Fruit fly (Drosophila melanogaster) whole organism, embryonic: ENCODE data around the gene CG17841.

ENCODE experiments used
- Asciz ChIP-seq: fragments of 200-800 bp; sonication (Bioruptor generic); optimal IDR thresholded peaks from 2 replicates; lab custom pipeline; 2017; ENCODE audit warnings: missing biosample characterization, mild to moderate bottlenecking, missing genetic modification characterization, missing genetic modification reagents
- Atf6 ChIP-seq: fragments of 200-800 bp; sonication (Bioruptor generic); IDR thresholded peaks from 2 replicates; pipeline ENCODE4 v1.3.6; 2022; ENCODE audit warnings: missing biosample characterization, missing genetic modification characterization
- B-H2 ChIP-seq: fragments of 200-800 bp; sonication (Bioruptor generic); optimal IDR thresholded peaks from 2 replicates; lab custom pipeline; 2018; ENCODE audit warnings: missing biosample characterization, mild to moderate bottlenecking, missing genetic modification characterization
- Blimp-1 ChIP-seq: fragments of 200-800 bp; sonication (Bioruptor generic); optimal IDR thresholded peaks from 3 replicates; lab custom pipeline; 2018; ENCODE audit warnings: missing biosample characterization, missing genetic modification characterization, mild to moderate bottlenecking, moderate library complexity, missing genetic modification reagents
- CG10209 ChIP-seq: fragments of 200-800 bp; sonication (Bioruptor generic); optimal IDR thresholded peaks from 3 replicates; lab custom pipeline; 2017; ENCODE audit warnings: missing biosample characterization, mild to moderate bottlenecking, missing genetic modification characterization, missing genetic modification reagents
- CG10366 ChIP-seq: fragments of 200-800 bp; sonication (Bioruptor generic); IDR thresholded peaks from 2 replicates; pipeline ENCODE4 v1.3.6; 2022; ENCODE audit warnings: missing biosample characterization, missing genetic modification characterization
- CG10462 ChIP-seq: fragments of 200-800 bp; sonication (Bioruptor generic); optimal IDR thresholded peaks from 2 replicates; lab custom pipeline; 2016; ENCODE audit warnings: missing biosample characterization, missing genetic modification characterization
- CG12299 ChIP-seq: fragments of 200-800 bp; sonication (Bioruptor generic); optimal IDR thresholded peaks from 2 replicates; lab custom pipeline; 2018; ENCODE audit warnings: missing biosample characterization, mild to moderate bottlenecking, missing genetic modification characterization
- CG15479 ChIP-seq: fragments of 200-800 bp; sonication (Bioruptor generic); optimal IDR thresholded peaks from 3 replicates; lab custom pipeline; 2019; ENCODE audit warnings: missing biosample characterization, mild to moderate bottlenecking, missing genetic modification characterization, moderate library complexity
- CG15514 ChIP-seq: fragments of 200-800 bp; sonication (Bioruptor generic); optimal IDR thresholded peaks from 3 replicates; lab custom pipeline; 2017; ENCODE audit warnings: missing biosample characterization, missing genetic modification characterization, mild to moderate bottlenecking, moderate library complexity, missing genetic modification reagents
- CG16863 ChIP-seq: fragments of 200-800 bp; sonication (Bioruptor generic); optimal IDR thresholded peaks from 3 replicates; lab custom pipeline; 2016; ENCODE audit warnings: missing biosample characterization, missing genetic modification characterization
- CG2120 ChIP-seq: fragments of 200-800 bp; sonication (Bioruptor generic); optimal IDR thresholded peaks from 3 replicates; lab custom pipeline; 2016; ENCODE audit warnings: missing biosample characterization, missing genetic modification characterization
- CG2678 ChIP-seq: fragments of 200-800 bp; sonication (Bioruptor generic); optimal IDR thresholded peaks from 3 replicates; lab custom pipeline; 2019; ENCODE audit warnings: missing biosample characterization, mild to moderate bottlenecking, missing genetic modification characterization, moderate library complexity
- CG2712 ChIP-seq: fragments of 200-800 bp; optimal IDR thresholded peaks from 3 replicates; lab custom pipeline; 2019; ENCODE audit warnings: missing biosample characterization, mild to moderate bottlenecking, missing genetic modification characterization, moderate library complexity
- CG2889 ChIP-seq: fragments of 200-800 bp; sonication (Bioruptor generic); IDR thresholded peaks from 3 replicates; pipeline ENCODE4 v1.3.6; 2022; ENCODE audit warnings: missing biosample characterization, missing genetic modification characterization
- CG3281 ChIP-seq: fragments of 200-800 bp; sonication (Bioruptor generic); optimal IDR thresholded peaks from 3 replicates; lab custom pipeline; 2017; ENCODE audit warnings: missing biosample characterization, mild to moderate bottlenecking, missing genetic modification characterization
- CG4282 ChIP-seq: fragments of 200-800 bp; sonication (Bioruptor generic); optimal IDR thresholded peaks from 2 replicates; lab custom pipeline; 2016; ENCODE audit warnings: missing biosample characterization, missing genetic modification characterization
- CG4424 ChIP-seq: fragments of 200-800 bp; sonication (Bioruptor generic); optimal IDR thresholded peaks from 3 replicates; lab custom pipeline; 2016; ENCODE audit warnings: missing biosample characterization, missing genetic modification characterization
- CHES-1-like ChIP-seq: fragments of 200-800 bp; sonication (Bioruptor generic); optimal IDR thresholded peaks from 2 replicates; lab custom pipeline; 2016; ENCODE audit warnings: missing biosample characterization, missing genetic modification characterization
- Dp ChIP-seq: fragments of 200-800 bp; sonication (Bioruptor generic); optimal IDR thresholded peaks from 2 replicates; lab custom pipeline; 2018; ENCODE audit warnings: missing biosample characterization, mild to moderate bottlenecking, missing genetic modification characterization, moderate library complexity
- Fer1 ChIP-seq: fragments of 200-800 bp; sonication (Bioruptor generic); optimal IDR thresholded peaks from 2 replicates; lab custom pipeline; 2017; ENCODE audit warnings: missing biosample characterization, mild to moderate bottlenecking, missing genetic modification characterization
- H15 ChIP-seq: fragments of 200-800 bp; sonication (Bioruptor generic); IDR thresholded peaks from 3 replicates; pipeline ENCODE4 v1.3.6; 2022; ENCODE audit warnings: missing biosample characterization, missing genetic modification characterization
- Hmr ChIP-seq: fragments of 200-800 bp; sonication (Bioruptor generic); optimal IDR thresholded peaks from 3 replicates; lab custom pipeline; 2017; ENCODE audit warnings: mild to moderate bottlenecking, missing biosample characterization, missing genetic modification reagents, missing genetic modification characterization
- Hr51 ChIP-seq, 2 experiments: fragments of 200-800 bp; sonication (Bioruptor generic); optimal IDR thresholded peaks; 2 replicates in 1 of 2; 3 replicates in 1 of 2; lab custom pipeline; 2016 to 2018; ENCODE audit warnings: missing biosample characterization in 2 of 2, missing genetic modification characterization in 2 of 2, mild to moderate bottlenecking in 1 of 2, moderate library complexity in 1 of 2
- Med ChIP-seq: fragments of 200-800 bp; sonication (Bioruptor generic); peaks from one replicate; lab custom pipeline; 2016; ENCODE audit warnings: missing biosample characterization, missing genetic modification characterization, mild to moderate bottlenecking, inconsistent platforms, moderate library complexity
- Meics ChIP-seq: fragments of 200-800 bp; sonication (Bioruptor generic); optimal IDR thresholded peaks from 2 replicates; lab custom pipeline; 2017; ENCODE audit warnings: missing biosample characterization, mild to moderate bottlenecking, missing genetic modification characterization
- Mrtf ChIP-seq: fragments of 200-800 bp; sonication (Bioruptor generic); IDR thresholded peaks from 3 replicates; pipeline ENCODE4 v1.3.6; 2022; ENCODE audit warnings: missing biosample characterization, missing genetic modification characterization
- Myb ChIP-seq: fragments of 200-800 bp; sonication (Bioruptor generic); optimal IDR thresholded peaks from 2 replicates; lab custom pipeline; 2016; ENCODE audit warnings: missing biosample characterization, missing genetic modification characterization
- Pdp1 ChIP-seq, 2 experiments: fragments of 200-800 bp; sonication (Bioruptor generic); optimal IDR thresholded peaks; 3 replicates each; lab custom pipeline; 2016; ENCODE audit warnings: missing biosample characterization in 2 of 2, missing genetic modification characterization in 2 of 2, mild to moderate bottlenecking in 1 of 2, moderate library complexity in 1 of 2
- Six4 ChIP-seq: fragments of 200-800 bp; sonication (Bioruptor generic); optimal IDR thresholded peaks from 2 replicates; lab custom pipeline; 2016; ENCODE audit warnings: missing biosample characterization, missing genetic modification characterization
- Sox100B ChIP-seq: fragments of 200-800 bp; sonication (Bioruptor generic); optimal IDR thresholded peaks from 3 replicates; lab custom pipeline; 2018; ENCODE audit warnings: missing biosample characterization, mild to moderate bottlenecking, missing genetic modification characterization
- Ssrp ChIP-seq: fragments of 200-800 bp; sonication (Bioruptor generic); optimal IDR thresholded peaks from 2 replicates; lab custom pipeline; 2018; ENCODE audit warnings: missing biosample characterization, mild to moderate bottlenecking, missing genetic modification characterization, moderate library complexity
- Xrp1 ChIP-seq: fragments of 200-800 bp; sonication (Bioruptor generic); IDR thresholded peaks from 2 replicates; pipeline ENCODE4 v1.3.6; 2022; ENCODE audit warnings: missing biosample characterization, missing genetic modification characterization
- ab ChIP-seq: fragments of 200-800 bp; sonication (Bioruptor generic); optimal IDR thresholded peaks from 2 replicates; lab custom pipeline; 2016; ENCODE audit warnings: missing biosample characterization, missing genetic modification characterization
- ara ChIP-seq: fragments of 200-800 bp; sonication (Bioruptor generic); IDR thresholded peaks from 2 replicates; pipeline ENCODE4 v1.3.6; 2022; ENCODE audit warnings: missing biosample characterization, missing genetic modification characterization
- bbx ChIP-seq: fragments of 200-800 bp; sonication (Bioruptor generic); IDR thresholded peaks from 2 replicates; pipeline ENCODE4 v1.3.6; 2022; ENCODE audit warnings: missing biosample characterization, missing genetic modification characterization; ENCODE audit not compliant: partially characterized antibody
- disco-r ChIP-seq: fragments of 200-800 bp; sonication (Bioruptor generic); optimal IDR thresholded peaks from 2 replicates; lab custom pipeline; 2016; ENCODE audit warnings: missing biosample characterization, missing genetic modification characterization
- emc ChIP-seq: fragments of 200-800 bp; sonication (Bioruptor generic); optimal IDR thresholded peaks from 2 replicates; lab custom pipeline; 2016; ENCODE audit warnings: missing biosample characterization, missing genetic modification characterization
- gem ChIP-seq: fragments of 200-800 bp; sonication (Bioruptor generic); optimal IDR thresholded peaks from 2 replicates; lab custom pipeline; 2019; ENCODE audit warnings: missing biosample characterization, mild to moderate bottlenecking, missing genetic modification characterization, moderate library complexity
- grau ChIP-seq: fragments of 200-800 bp; optimal IDR thresholded peaks from 3 replicates; lab custom pipeline; 2019; ENCODE audit warnings: missing biosample characterization, mild to moderate bottlenecking, missing genetic modification characterization, moderate library complexity
- grn ChIP-seq: fragments of 200-800 bp; sonication (Bioruptor generic); optimal IDR thresholded peaks from 3 replicates; lab custom pipeline; 2017; ENCODE audit warnings: missing biosample characterization, missing genetic modification characterization
- hbn ChIP-seq: fragments of 200-800 bp; sonication (Bioruptor generic); IDR thresholded peaks from 2 replicates; pipeline ENCODE4 v1.3.6; 2022; ENCODE audit warnings: missing biosample characterization, missing genetic modification characterization; ENCODE audit not compliant: partially characterized antibody
- hkb ChIP-seq, 2 experiments: fragments of 200-800 bp in 1 of 2; fragments of >200 bp in 1 of 2; sonication (Bioruptor generic) in 1 of 2; IDR thresholded peaks in 1 of 2; optimal IDR thresholded peaks in 1 of 2; 2 replicates each; pipeline versions ENCODE4 v1.3.6 to Lab custom; 2017 to 2022; ENCODE audit warnings: missing biosample characterization in 1 of 2, missing genetic modification characterization in 1 of 2
- jigr1 ChIP-seq: fragments of 200-800 bp; sonication (Bioruptor generic); IDR thresholded peaks from 3 replicates; pipeline ENCODE4 v1.3.6; 2022; ENCODE audit warnings: missing biosample characterization, missing genetic modification characterization
- sens ChIP-seq: fragments of 200-800 bp; sonication (Bioruptor generic); peaks from one replicate; lab custom pipeline; 2016; ENCODE audit warnings: missing biosample characterization, missing genetic modification characterization
- sug ChIP-seq: fragments of 200-800 bp; optimal IDR thresholded peaks from 2 replicates; lab custom pipeline; 2019; ENCODE audit warnings: missing biosample characterization, mild to moderate bottlenecking, missing genetic modification characterization, moderate library complexity
- unc-4 ChIP-seq: fragments of 200-800 bp; sonication (Bioruptor generic); IDR thresholded peaks from 2 replicates; pipeline ENCODE4 v1.3.6; 2022; ENCODE audit warnings: missing biosample characterization, missing genetic modification characterization; ENCODE audit not compliant: partially characterized antibody

Gene CG17841

DNA sequence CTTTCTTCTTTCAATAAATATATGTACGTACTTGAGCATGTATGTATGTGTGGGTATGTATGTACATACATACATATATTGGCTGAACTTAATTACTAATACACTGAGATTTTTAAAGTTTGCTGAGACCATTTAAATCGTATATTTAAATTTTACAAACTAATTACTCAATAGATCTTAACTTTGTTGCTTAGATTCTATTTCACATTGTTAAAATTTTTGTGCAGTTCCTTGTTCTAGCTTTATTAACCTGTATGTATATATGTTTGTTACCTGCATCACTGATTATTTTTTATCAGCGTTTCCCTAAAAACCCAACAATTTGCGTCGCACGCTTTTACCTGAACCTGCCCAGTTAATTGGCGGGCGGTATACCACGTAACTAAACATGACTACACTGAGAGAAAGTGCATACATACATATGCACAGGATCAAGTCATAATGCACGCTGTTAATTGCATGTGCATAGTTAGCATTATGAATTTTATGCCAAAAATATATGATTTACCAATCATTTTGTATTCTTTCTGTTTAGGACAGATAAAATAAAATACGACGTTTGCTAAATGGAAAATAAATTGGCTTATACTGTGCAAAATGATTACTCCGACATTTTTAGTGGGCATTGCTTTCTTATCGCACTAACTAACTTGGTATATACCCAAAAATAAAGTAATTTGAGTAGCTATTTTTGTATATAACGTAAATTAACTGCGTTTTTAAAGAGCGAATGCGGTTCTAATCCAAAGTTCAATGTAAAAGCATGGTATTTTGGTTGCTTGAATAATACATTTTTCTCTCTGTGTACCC lies 5.1 kb upstream of the CG17841 start (continued):
- TF ChIP-seq CG4424 (GFP tag; lab: Kevin White, UChicago): peak; percentile 46
- peak; percentile 3 for TF ChIP-seq CG15514 (GFP tag; lab: Kevin White, UChicago)
- no peak for TF ChIP-seq hkb (optimal IDR thresholded peaks at IDR 0.05; lab: Kevin White, UChicago)
- TF ChIP-seq hkb (GFP tag; IDR thresholded peaks at IDR 0.05; lab: Robert Waterston, UW): peak; percentile 31; the same call in 1 of the 2 replicates
- TF ChIP-seq CG15479: no peak
- TF ChIP-seq Ssrp (tag; lab: Kevin White, UChicago): peak; percentile 6
- TF ChIP-seq ab: no peak
- TF ChIP-seq sens (GFP tag; lab: Kevin White, UChicago): peak; percentile 83
- peak; percentile 26 for TF ChIP-seq CG2120
- TF ChIP-seq CG2712 (tag; lab: Kevin White, UChicago): peak; percentile 3
- no peak for TF ChIP-seq CG4282 (GFP tag; lab: Kevin White, UChicago)
- TF ChIP-seq Sox100B (GFP tag; lab: Kevin White, UChicago): peak; percentile 50
- TF ChIP-seq emc (GFP tag; lab: Kevin White, UChicago): no peak
- no peak for TF ChIP-seq CG10366 (GFP tag; lab: Robert Waterston, UW)
- TF ChIP-seq grau (tag; lab: Kevin White, UChicago): peak; percentile 39
- TF ChIP-seq Meics (GFP tag; lab: Kevin White, UChicago): peak; percentile 32
- TF ChIP-seq jigr1 (GFP tag; lab: Robert Waterston, UW): 0 out of 3 replicates have a peak, but pooled peaks have one; percentile 27
- TF ChIP-seq Six4: peak; percentile 2
- no peak for TF ChIP-seq B-H2
- TF ChIP-seq Hr51 (GFP tag; optimal IDR thresholded peaks at IDR 0.05; lab: Kevin White, UChicago): peak in 1 of 2 experiments; percentile 27
- TF ChIP-seq CHES-1-like (GFP tag; lab: Kevin White, UChicago): peak; percentile 15
- peak; percentile 13 for TF ChIP-seq CG3281 (GFP tag; lab: Kevin White, UChicago)
- TF ChIP-seq CG10209: peak; percentile 27
- TF ChIP-seq Fer1 (GFP tag; lab: Kevin White, UChicago): peak; percentile 4
- peak; percentile 78 for TF ChIP-seq Med
- TF ChIP-seq Hmr (GFP tag; lab: Kevin White, UChicago): peak; percentile 5

DNA sequence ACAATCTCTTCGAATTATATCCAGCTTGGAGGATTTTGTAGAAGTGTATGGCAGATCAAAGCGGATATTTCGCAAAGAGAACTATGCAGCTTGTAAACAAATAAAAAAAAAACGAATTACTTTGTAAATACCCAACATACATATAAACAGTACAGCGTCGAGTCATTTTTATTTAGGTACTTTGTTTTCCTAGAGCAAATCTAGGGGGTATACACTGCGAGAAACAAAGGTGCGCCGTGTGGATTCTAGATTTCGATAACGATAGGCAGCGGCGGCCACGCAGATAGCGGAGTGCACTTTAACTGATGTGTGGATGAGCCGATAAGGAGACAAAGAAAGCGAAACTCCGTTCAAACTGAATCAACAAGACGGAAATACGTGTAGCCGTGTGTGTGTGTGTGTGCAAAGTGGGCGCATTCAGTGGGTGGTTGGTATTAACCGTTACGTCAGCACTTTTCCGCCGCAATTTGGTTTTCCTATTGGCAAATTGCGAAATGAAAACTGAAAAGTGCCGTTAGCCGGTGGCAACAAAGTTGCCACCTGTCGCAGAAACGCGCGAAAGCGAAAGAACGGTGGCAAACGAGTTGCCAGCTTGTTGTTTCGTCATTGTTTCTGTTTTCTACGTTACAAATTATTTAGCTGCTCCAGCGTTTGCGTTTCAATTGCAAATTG lies 3.2 kb upstream of the CG17841 start:
- TF ChIP-seq unc-4 (GFP tag; lab: Robert Waterston, UW) (no peak), hbn (GFP tag; lab: Robert Waterston, UW) (no peak), CG12299 (no peak), disco-r (no peak), Blimp-1 (GFP tag; lab: Kevin White, UChicago) (peak; percentile 19), sug (tag; lab: Kevin White, UChicago) (peak; percentile 32), bbx (GFP tag; lab: Robert Waterston, UW) (peak; percentile 6; the same call in 1 of the 2 replicates), Asciz (peak; percentile 6), CG2678 (tag; lab: Kevin White, UChicago) (peak; percentile 3), Atf6 (GFP tag; lab: Robert Waterston, UW) (no peak), gem (tag; lab: Kevin White, UChicago) (peak; percentile 14), H15 (GFP tag; lab: Robert Waterston, UW) (0 out of 3 replicates have a peak, but pooled peaks have one; percentile 15), grn (GFP tag; lab: Kevin White, UChicago) (peak; percentile 63), CG2889 (GFP tag; lab: Robert Waterston, UW) (0 out of 3 replicates have a peak, but pooled peaks have one; percentile 27), Myb (GFP tag; lab: Kevin White, UChicago) (peak; percentile 8), CG16863 (GFP tag; lab: Kevin White, UChicago) (peak; percentile 3), CG10462 (GFP tag; lab: Kevin White, UChicago) (peak; percentile 6), Dp (GFP tag; lab: Kevin White, UChicago) (no peak), Pdp1 (GFP tag; optimal IDR thresholded peaks at IDR 0.05; lab: Kevin White, UChicago) (peak in 1 of 2 experiments; percentile 30), ara (GFP tag; lab: Robert Waterston, UW) (0 out of 2 replicates have a peak, but pooled peaks have one; percentile 17), Xrp1 (GFP tag; lab: Robert Waterston, UW) (peak; percentile 26; the same call in 1 of the 2 replicates), Mrtf (GFP tag; lab: Robert Waterston, UW) (no peak)
